Fruit fly (Drosophila melanogaster): ENCODE results near the gene Tengl2.

DNA sequence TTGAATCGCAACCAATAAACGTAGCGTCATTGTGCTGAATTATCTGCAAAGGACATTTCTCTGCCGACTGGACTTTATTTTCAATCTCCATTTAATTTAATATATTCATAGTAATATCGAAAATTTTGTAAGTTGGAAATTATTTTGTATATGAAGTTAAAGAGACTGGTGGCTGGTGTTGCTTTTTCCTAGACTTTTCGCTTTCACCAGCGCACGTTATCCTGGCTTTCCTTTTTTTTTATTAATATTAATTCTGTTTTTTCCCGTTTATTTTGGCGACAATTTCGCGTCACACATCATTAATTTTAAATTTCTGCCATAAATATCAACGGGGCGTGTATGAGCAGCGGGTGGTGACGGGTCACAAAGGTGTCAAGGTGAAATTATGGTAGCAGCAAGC lies 26.0 kb upstream of the Tengl2 start, which contains the start of gene CG34049:
- TF ChIP-seq kay (GFP tag; ENCODE audit: borderline replicate concordance) (no peak), ovo (GFP tag; optimal IDR thresholded peaks at IDR 0.05) (no peak), CG11617 (GFP tag; optimal IDR thresholded peaks at IDR 0.05) (no peak), Crg-1 (GFP tag; optimal IDR thresholded peaks at IDR 0.05) (no peak), bab1 (GFP tag; optimal IDR thresholded peaks at IDR 0.05) (no peak), Mnt (GFP tag; optimal IDR thresholded peaks at IDR 0.05) (no peak), cic (GFP tag; optimal IDR thresholded peaks at IDR 0.05) (no peak), CG12768 (GFP tag; optimal IDR thresholded peaks at IDR 0.05) (no peak), tj (GFP tag; optimal IDR thresholded peaks at IDR 0.05) (no peak), CG33017 (tag; optimal IDR thresholded peaks at IDR 0.05) (no peak), pad (GFP tag; optimal IDR thresholded peaks at IDR 0.05) (no peak), Hr96 (GFP tag; optimal IDR thresholded peaks at IDR 0.05) (no peak), Clk (GFP tag; optimal IDR thresholded peaks at IDR 0.05) (no peak), CG7045 (GFP tag; optimal IDR thresholded peaks at IDR 0.05) (no peak)
